Worm (Caenorhabditis elegans) whole organism, L3 larva: ENCODE results near the gene srbc-44.

Source experiments
- nhr-237 ChIP-seq: fragments of 150-350 bp; optimal IDR thresholded peaks from 2 replicates; lab custom pipeline; 2014; ENCODE audit warnings: missing biosample characterization, missing genetic modification characterization
- nhr-28 ChIP-seq: fragments of 150-350 bp; optimal IDR thresholded peaks from 2 replicates; lab custom pipeline; 2014; ENCODE audit warnings: missing biosample characterization, missing genetic modification characterization
- nhr-76 ChIP-seq: fragments of 150-350 bp; sonication (generic microtip); optimal IDR thresholded peaks from 5 replicates; lab custom pipeline; 2014; ENCODE audit warnings: missing biosample characterization, missing genetic modification characterization

- TF ChIP-seq nhr-76 (tag; lab: Kevin White, UChicago) (no peak), nhr-28 (tag; lab: Kevin White, UChicago) (no peak), nhr-237 (tag; lab: Kevin White, UChicago) (no peak)
Measured at ce11 chrV:12792752-12793151, 4.4 kb upstream of the srbc-44 start, which contains the start of gene ugt-5.
